6 fruit fly cellular contexts compared by ENCODE assay signal in the genomic region with DNA sequence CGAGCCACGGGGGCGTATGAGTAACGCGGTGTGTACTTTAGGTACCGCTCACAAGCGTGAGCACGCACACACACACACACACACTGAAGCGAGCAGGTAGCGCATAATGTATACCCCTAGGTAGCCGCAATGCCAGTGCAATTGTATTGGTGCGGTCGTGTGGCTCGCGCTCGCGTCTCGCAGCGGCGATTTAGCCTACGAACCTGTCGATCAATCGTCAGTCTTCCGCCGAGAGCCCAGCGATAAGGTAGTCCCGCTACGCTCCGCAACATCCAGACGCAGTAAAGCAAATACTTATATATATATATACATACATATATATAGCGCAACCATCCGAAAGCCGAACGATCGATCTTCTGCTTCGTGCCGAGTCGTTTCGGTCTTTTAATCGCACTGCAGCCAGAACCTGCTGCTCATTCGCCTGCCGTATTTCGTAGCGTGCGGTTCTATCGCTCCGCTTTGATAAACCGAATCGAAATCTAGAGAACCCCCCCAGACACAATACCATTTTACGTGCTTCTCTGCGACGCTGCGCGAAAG.
A peak's percentile ranks its signal among the peaks of the same experiment; 100 is the strongest.
TF ChIP-seq lines count a peak whose summit lies in the region.

A gene (plus strand): TSS at position 215 of the 540 bp plus-strand sequence.

- TF ChIP-seq CTCF in whole organism, embryonic (GFP tag; optimal IDR thresholded peaks at IDR 0.05; lab: Kevin White, UChicago), result no peak

TF ChIP-seq in whole organism, 6 proteins besides CTCF, POLR2A, EP300 and RAD21:
- TF ChIP-seq usp (GFP tag; optimal IDR thresholded peaks at IDR 0.05; lab: Kevin White, UChicago), result no peak
- no peak for TF ChIP-seq EcR (GFP tag; optimal IDR thresholded peaks at IDR 0.05; lab: Kevin White, UChicago)
- no peak for TF ChIP-seq pan (optimal IDR thresholded peaks at IDR 0.05; lab: Kevin White, UChicago)
- peak; percentile 24 for TF ChIP-seq Dll (optimal IDR thresholded peaks at IDR 0.05; lab: Kevin White, UChicago)
- TF ChIP-seq psq (optimal IDR thresholded peaks at IDR 0.05; lab: Kevin White, UChicago), result no peak
- no peak for TF ChIP-seq CG8478 (optimal IDR thresholded peaks at IDR 0.05; lab: Kevin White, UChicago)

TF ChIP-seq in whole organism, adult, 20 proteins besides CTCF, POLR2A, EP300 and RAD21 (continues in another document):
- peak; percentile 59 for TF ChIP-seq CG33017 (tag; optimal IDR thresholded peaks at IDR 0.05; lab: Kevin White, UChicago)
- TF ChIP-seq CG7045 (GFP tag; optimal IDR thresholded peaks at IDR 0.05; lab: Kevin White, UChicago), result peak; percentile 37
- peak in 1 of 2 experiments; percentile 38 for TF ChIP-seq cnc (optimal IDR thresholded peaks at IDR 0.05; lab: Kevin White, UChicago)
- TF ChIP-seq CG12768 (GFP tag; optimal IDR thresholded peaks at IDR 0.05; lab: Kevin White, UChicago), result peak; percentile 64
- no peak for TF ChIP-seq CG5204 (GFP tag; optimal IDR thresholded peaks at IDR 0.05; lab: Kevin White, UChicago)
- peak; percentile 99 for TF ChIP-seq kay (GFP tag; lab: Kevin White, UChicago; ENCODE audit: borderline replicate concordance)
- TF ChIP-seq Crg-1 (GFP tag; optimal IDR thresholded peaks at IDR 0.05; lab: Kevin White, UChicago), result no peak
- peak; percentile 71 for TF ChIP-seq CG11617 (GFP tag; optimal IDR thresholded peaks at IDR 0.05; lab: Kevin White, UChicago)
- TF ChIP-seq cic (GFP tag; optimal IDR thresholded peaks at IDR 0.05; lab: Kevin White, UChicago), result peak; percentile 85
- TF ChIP-seq pad (GFP tag; optimal IDR thresholded peaks at IDR 0.05; lab: Kevin White, UChicago), result peak; percentile 59
- TF ChIP-seq Hr96 (GFP tag; optimal IDR thresholded peaks at IDR 0.05; lab: Kevin White, UChicago), result peak; percentile 18
- TF ChIP-seq tj (GFP tag; optimal IDR thresholded peaks at IDR 0.05; lab: Kevin White, UChicago), result peak; percentile 72
- TF ChIP-seq CG1620 (GFP tag; optimal IDR thresholded peaks at IDR 0.05; lab: Kevin White, UChicago), result peak; percentile 33
- TF ChIP-seq ovo (GFP tag; optimal IDR thresholded peaks at IDR 0.05; lab: Kevin White, UChicago), result peak; percentile 9
- peak; percentile 67 for TF ChIP-seq toe (GFP tag; optimal IDR thresholded peaks at IDR 0.05; lab: Kevin White, UChicago)

TF ChIP-seq in whole organism, embryonic, 481 proteins besides CTCF, POLR2A, EP300 and RAD21 (continues in another document):
- TF ChIP-seq pfk (GFP tag; optimal IDR thresholded peaks at IDR 0.05; lab: Kevin White, UChicago) (peak; percentile 4), CG9609 (GFP tag; optimal IDR thresholded peaks at IDR 0.05; lab: Kevin White, UChicago) (no peak), CG2889 (GFP tag; IDR thresholded peaks at IDR 0.05; lab: Robert Waterston, UW) (no peak), phol (tag; optimal IDR thresholded peaks at IDR 0.05; lab: Kevin White, UChicago) (no peak), ash1 (GFP tag; optimal IDR thresholded peaks at IDR 0.05; lab: Kevin White, UChicago) (no peak), CG11093 (GFP tag; IDR thresholded peaks at IDR 0.05; lab: Robert Waterston, UW) (no peak), tll (GFP tag; optimal IDR thresholded peaks at IDR 0.05; lab: Kevin White, UChicago) (peak in 1 of 2 experiments; percentile 83), MTF-1 (GFP tag; optimal IDR thresholded peaks at IDR 0.05; lab: Kevin White, UChicago; ENCODE audit: borderline replicate concordance) (peak; percentile 33), yki (optimal IDR thresholded peaks at IDR 0.05; lab: Kevin White, UChicago) (no peak), ERR (GFP tag; optimal IDR thresholded peaks at IDR 0.05; lab: Kevin White, UChicago) (no peak), corto (GFP tag; optimal IDR thresholded peaks at IDR 0.05; lab: Kevin White, UChicago) (peak; percentile 84), CG8944 (GFP tag; optimal IDR thresholded peaks at IDR 0.05; lab: Kevin White, UChicago) (no peak), CG10959 (GFP tag; IDR thresholded peaks at IDR 0.05; lab: Robert Waterston, UW) (0 out of 2 replicates have a peak, but pooled peaks have one; percentile 6), CG31365 (tag; optimal IDR thresholded peaks at IDR 0.05; lab: Kevin White, UChicago) (peak; percentile 1), jumu (GFP tag; optimal IDR thresholded peaks at IDR 0.05; lab: Kevin White, UChicago) (no peak), Hand (GFP tag; optimal IDR thresholded peaks at IDR 0.05; lab: Kevin White, UChicago) (no peak)

TF ChIP-seq in whole organism, prepupa, 60 proteins besides CTCF, POLR2A, EP300 and RAD21 (continues in another document):
- TF ChIP-seq Hr39 (GFP tag; optimal IDR thresholded peaks at IDR 0.05; lab: Kevin White, UChicago) (no peak), CG10669 (GFP tag; optimal IDR thresholded peaks at IDR 0.05; lab: Kevin White, UChicago) (peak; percentile 4), Hr38 (GFP tag; optimal IDR thresholded peaks at IDR 0.05; lab: Kevin White, UChicago) (no peak), CG6854 (GFP tag; optimal IDR thresholded peaks at IDR 0.05; lab: Kevin White, UChicago) (peak; percentile 94), Hr4 (GFP tag; optimal IDR thresholded peaks at IDR 0.05; lab: Kevin White, UChicago) (no peak), CG16779 (tag; optimal IDR thresholded peaks at IDR 0.05; lab: Kevin White, UChicago) (peak; percentile 53), CG1621 (tag; optimal IDR thresholded peaks at IDR 0.05; lab: Kevin White, UChicago) (peak; percentile 53), CG6792 (GFP tag; optimal IDR thresholded peaks at IDR 0.05; lab: Kevin White, UChicago) (peak; percentile 16), CG3919 (GFP tag; optimal IDR thresholded peaks at IDR 0.05; lab: Kevin White, UChicago) (peak; percentile 67), CG9139 (GFP tag; optimal IDR thresholded peaks at IDR 0.05; lab: Kevin White, UChicago) (peak; percentile 74), Sox14 (GFP tag; optimal IDR thresholded peaks at IDR 0.05; lab: Kevin White, UChicago) (peak; percentile 16), CG11902 (GFP tag; optimal IDR thresholded peaks at IDR 0.05; lab: Kevin White, UChicago) (no peak), salr (GFP tag; optimal IDR thresholded peaks at IDR 0.05; lab: Kevin White, UChicago) (no peak), Ets96B (tag; optimal IDR thresholded peaks at IDR 0.05; lab: Kevin White, UChicago) (peak; percentile 24), fd59A (GFP tag; optimal IDR thresholded peaks at IDR 0.05; lab: Kevin White, UChicago) (no peak), fkh (GFP tag; optimal IDR thresholded peaks at IDR 0.05; lab: Kevin White, UChicago) (peak; percentile 90), acj6 (GFP tag; optimal IDR thresholded peaks at IDR 0.05; lab: Kevin White, UChicago) (peak; percentile 10)

TF ChIP-seq in whole organism, pupa, 21 proteins besides CTCF, POLR2A, EP300 and RAD21 (continues in another document):
- no peak for TF ChIP-seq CG17806 (tag; optimal IDR thresholded peaks at IDR 0.05; lab: Kevin White, UChicago)
- peak; percentile 61; the same call in 1 of the 3 replicates for TF ChIP-seq fd96Ca (GFP tag; IDR thresholded peaks at IDR 0.05; lab: Robert Waterston, UW)
- TF ChIP-seq rn (GFP tag; IDR thresholded peaks at IDR 0.05; lab: Robert Waterston, UW), result no peak
- TF ChIP-seq Snoo (tag; optimal IDR thresholded peaks at IDR 0.05; lab: Kevin White, UChicago), result peak; percentile 59
- TF ChIP-seq CG32121 (GFP tag; IDR thresholded peaks at IDR 0.05; lab: Robert Waterston, UW), result peak; percentile 56; the same call in 1 of the 2 replicates
- TF ChIP-seq CG12605 (GFP tag; IDR thresholded peaks at IDR 0.05; lab: Robert Waterston, UW), result 0 out of 2 replicates have a peak, but pooled peaks have one; percentile 31
- TF ChIP-seq CG15710 (tag; optimal IDR thresholded peaks at IDR 0.05; lab: Kevin White, UChicago), result peak; percentile 30
- TF ChIP-seq CG10348 (GFP tag; IDR thresholded peaks at IDR 0.05; lab: Robert Waterston, UW), result no peak
- TF ChIP-seq CG8159 (tag; optimal IDR thresholded peaks at IDR 0.05; lab: Kevin White, UChicago), result peak; percentile 21
- TF ChIP-seq CG34367 (tag; optimal IDR thresholded peaks at IDR 0.05; lab: Kevin White, UChicago), result no peak
- peak; percentile 74 for TF ChIP-seq Pif1B (GFP tag; optimal IDR thresholded peaks at IDR 0.05; lab: Kevin White, UChicago)
- TF ChIP-seq EcR (GFP tag; optimal IDR thresholded peaks at IDR 0.05; lab: Kevin White, UChicago), result peak; percentile 87
- peak; percentile 13 for TF ChIP-seq CG9948 (tag; optimal IDR thresholded peaks at IDR 0.05; lab: Kevin White, UChicago)
- peak; percentile 56 for TF ChIP-seq Pif1A (GFP tag; optimal IDR thresholded peaks at IDR 0.05; lab: Kevin White, UChicago)
- peak; percentile 41 for TF ChIP-seq gl (tag; optimal IDR thresholded peaks at IDR 0.05; lab: Kevin White, UChicago)
- TF ChIP-seq CG14655 (GFP tag; optimal IDR thresholded peaks at IDR 0.05; lab: Kevin White, UChicago), result peak; percentile 8
- peak; percentile 67; the same call in 2 of the 3 replicates for TF ChIP-seq CG4496 (GFP tag; IDR thresholded peaks at IDR 0.05; lab: Robert Waterston, UW)

TF ChIP-seq in whole organism, wandering third instar larva, 38 proteins besides CTCF, POLR2A, EP300 and RAD21 (continues in another document):
- no peak for TF ChIP-seq lola (GFP tag; optimal IDR thresholded peaks at IDR 0.05; lab: Kevin White, UChicago)
- TF ChIP-seq dsf (GFP tag; optimal IDR thresholded peaks at IDR 0.05; lab: Kevin White, UChicago; ENCODE audit: borderline replicate concordance), result no peak
- TF ChIP-seq Hr78 (GFP tag; optimal IDR thresholded peaks at IDR 0.05; lab: Kevin White, UChicago), result no peak
- no peak for TF ChIP-seq Mio (GFP tag; optimal IDR thresholded peaks at IDR 0.05; lab: Kevin White, UChicago)
- peak; percentile 16 to 69 for TF ChIP-seq dl (GFP tag; optimal IDR thresholded peaks at IDR 0.05; lab: Kevin White, UChicago; ENCODE audit: insufficient read depth in 1 of 2, partially characterized antibody in 2 of 2)
- no peak for TF ChIP-seq pan (optimal IDR thresholded peaks at IDR 0.05; lab: Kevin White, UChicago)
- no peak for TF ChIP-seq ey (GFP tag; optimal IDR thresholded peaks at IDR 0.05; lab: Kevin White, UChicago)
- no peak for TF ChIP-seq GATAd (GFP tag; optimal IDR thresholded peaks at IDR 0.05; lab: Kevin White, UChicago)
- no peak for TF ChIP-seq HLH106 (tag; optimal IDR thresholded peaks at IDR 0.05; lab: Kevin White, UChicago)
- no peak for TF ChIP-seq Myc (optimal IDR thresholded peaks at IDR 0.05; lab: Kevin White, UChicago)
- peak; percentile 20 for TF ChIP-seq psq (GFP tag; optimal IDR thresholded peaks at IDR 0.05; lab: Kevin White, UChicago)
- TF ChIP-seq Hr83 (GFP tag; optimal IDR thresholded peaks at IDR 0.05; lab: Kevin White, UChicago; ENCODE audit: poor library complexity, severe bottlenecking), result peak; percentile 75
- TF ChIP-seq rgr (GFP tag; optimal IDR thresholded peaks at IDR 0.05; lab: Kevin White, UChicago), result peak; percentile 60
- TF ChIP-seq Hnf4 (GFP tag; optimal IDR thresholded peaks at IDR 0.05; lab: Kevin White, UChicago), result peak; percentile 70
- no peak for TF ChIP-seq CG32264 (GFP tag; optimal IDR thresholded peaks at IDR 0.05; lab: Kevin White, UChicago)
- peak; percentile 0 for TF ChIP-seq sv (GFP tag; optimal IDR thresholded peaks at IDR 0.05; lab: Kevin White, UChicago)
- TF ChIP-seq CG9705 (GFP tag; optimal IDR thresholded peaks at IDR 0.05; lab: Kevin White, UChicago), result no peak
- peak; percentile 61 for TF ChIP-seq Dif (GFP tag; optimal IDR thresholded peaks at IDR 0.05; lab: Kevin White, UChicago; ENCODE audit: partially characterized antibody)
- TF ChIP-seq Vsx2 (GFP tag; optimal IDR thresholded peaks at IDR 0.05; lab: Kevin White, UChicago; ENCODE audit: partially characterized antibody), result peak; percentile 61
- no peak for TF ChIP-seq Abd-B (GFP tag; optimal IDR thresholded peaks at IDR 0.05; lab: Kevin White, UChicago)
